Worm (Caenorhabditis elegans) whole organism, L3 larva: ENCODE results near the gene C18D1.2.
A peak's percentile ranks its signal among the peaks of the same experiment; 100 is the strongest.

Source experiments
- ZK546.5 ChIP-seq: sonication (generic microtip); optimal IDR thresholded peaks from 2 replicates; lab custom pipeline; 2017; ENCODE audit warnings: missing biosample characterization, missing genetic modification characterization
- aly-2 ChIP-seq: fragments of 150-350 bp; optimal IDR thresholded peaks from 2 replicates; lab custom pipeline; 2014; ENCODE audit warnings: missing biosample characterization, missing genetic modification characterization
- ama-1 ChIP-seq: fragments of 150-350 bp; optimal IDR thresholded peaks from 2 replicates; lab custom pipeline; 2018
- ceh-16 ChIP-seq: sonication (generic microtip); optimal IDR thresholded peaks from 2 replicates; lab custom pipeline; 2017; ENCODE audit warnings: missing biosample characterization, missing genetic modification characterization
- ceh-28 ChIP-seq: fragments of 150-350 bp; optimal IDR thresholded peaks from 2 replicates; lab custom pipeline; 2014; ENCODE audit warnings: missing biosample characterization, missing genetic modification reagents, missing genetic modification characterization
- ceh-82 ChIP-seq: fragments of 150-350 bp; optimal IDR thresholded peaks from 2 replicates; lab custom pipeline; 2014; ENCODE audit warnings: missing biosample characterization, missing genetic modification characterization
- ceh-9 ChIP-seq: sonication (generic microtip); optimal IDR thresholded peaks from 2 replicates; lab custom pipeline; 2018; ENCODE audit warnings: missing biosample characterization, missing genetic modification characterization
- egl-27 ChIP-seq: sonication (generic microtip); optimal IDR thresholded peaks from 4 replicates; lab custom pipeline; 2017; ENCODE audit warnings: missing biosample characterization, missing genetic modification reagents, missing genetic modification characterization
- egl-5 ChIP-seq: fragments of 150-350 bp; optimal IDR thresholded peaks from 2 replicates; lab custom pipeline; 2017; ENCODE audit warnings: missing biosample characterization, missing genetic modification reagents, missing genetic modification characterization, inconsistent platforms
- elt-2 ChIP-seq: sonication (generic microtip); optimal IDR thresholded peaks from 2 replicates; lab custom pipeline; 2016; ENCODE audit warnings: missing genetic modification reagents, mild to moderate bottlenecking, missing genetic modification characterization, missing compliant biosample characterization
- elt-3 ChIP-seq, 3 experiments: fragments of 150-350 bp in 1 of 3; sonication (generic microtip) in 2 of 3; optimal IDR thresholded peaks; 2 replicates in 2 of 3; 4 replicates in 1 of 3; lab custom pipeline; 2014 to 2017; ENCODE audit warnings: missing biosample characterization in 3 of 3, missing genetic modification characterization in 3 of 3
- eor-1 ChIP-seq, 2 experiments: fragments of 150-350 bp; optimal IDR thresholded peaks; 2 replicates each; lab custom pipeline; 2014 to 2018; ENCODE audit warnings: missing biosample characterization in 2 of 2, missing genetic modification characterization in 2 of 2
- fkh-10 ChIP-seq: sonication (generic microtip); optimal IDR thresholded peaks from 2 replicates; lab custom pipeline; 2017; ENCODE audit warnings: missing biosample characterization, missing genetic modification reagents, missing genetic modification characterization
- hmg-11 ChIP-seq: sonication (generic microtip); optimal IDR thresholded peaks from 2 replicates; lab custom pipeline; 2016; ENCODE audit warnings: missing genetic modification characterization, missing compliant biosample characterization
- jun-1 ChIP-seq: fragments of 150-350 bp; optimal IDR thresholded peaks from 2 replicates; lab custom pipeline; 2014; ENCODE audit warnings: missing biosample characterization, missing genetic modification reagents, missing genetic modification characterization
- lin-39 ChIP-seq: fragments of 150-350 bp; optimal IDR thresholded peaks from 2 replicates; lab custom pipeline; 2018; ENCODE audit warnings: missing biosample characterization, missing genetic modification reagents, missing genetic modification characterization
- mml-1 ChIP-seq: fragments of 150-350 bp; sonication (generic microtip); optimal IDR thresholded peaks from 3 replicates; lab custom pipeline; 2014; ENCODE audit warnings: missing biosample characterization, missing genetic modification characterization
- nhr-11 ChIP-seq: fragments of 150-350 bp; optimal IDR thresholded peaks from 2 replicates; lab custom pipeline; 2014; ENCODE audit warnings: missing biosample characterization, missing genetic modification characterization
- nhr-12 ChIP-seq: fragments of 150-350 bp; optimal IDR thresholded peaks from 2 replicates; lab custom pipeline; 2014; ENCODE audit warnings: missing biosample characterization, missing genetic modification characterization
- nhr-23 ChIP-seq: fragments of 150-350 bp; optimal IDR thresholded peaks from 2 replicates; lab custom pipeline; 2014; ENCODE audit warnings: missing biosample characterization, missing genetic modification reagents, missing genetic modification characterization
- nhr-237 ChIP-seq: fragments of 150-350 bp; optimal IDR thresholded peaks from 2 replicates; lab custom pipeline; 2014; ENCODE audit warnings: missing biosample characterization, missing genetic modification characterization
- nhr-25 ChIP-seq: sonication (generic microtip); optimal IDR thresholded peaks from 2 replicates; lab custom pipeline; 2017; ENCODE audit warnings: missing biosample characterization, missing genetic modification characterization
- nhr-28 ChIP-seq: fragments of 150-350 bp; optimal IDR thresholded peaks from 2 replicates; lab custom pipeline; 2014; ENCODE audit warnings: missing biosample characterization, missing genetic modification characterization
- nhr-43 ChIP-seq: sonication (generic microtip); optimal IDR thresholded peaks from 2 replicates; lab custom pipeline; 2016; ENCODE audit warnings: mild to moderate bottlenecking, missing genetic modification characterization, missing compliant biosample characterization; ENCODE audit not compliant: poor library complexity, severe bottlenecking
- nhr-67 ChIP-seq: fragments of 150-350 bp; optimal IDR thresholded peaks from 2 replicates; lab custom pipeline; 2014; ENCODE audit warnings: missing biosample characterization, missing genetic modification characterization
- pqm-1 ChIP-seq: fragments of 150-350 bp; optimal IDR thresholded peaks from 2 replicates; lab custom pipeline; 2017; ENCODE audit warnings: missing biosample characterization, missing genetic modification characterization, inconsistent platforms
- sea-2 ChIP-seq: fragments of 150-350 bp; sonication (generic microtip); optimal IDR thresholded peaks from 4 replicates; lab custom pipeline; 2014; ENCODE audit warnings: missing biosample characterization, missing genetic modification reagents, missing genetic modification characterization
- skn-1 ChIP-seq: fragments of 150-350 bp; optimal IDR thresholded peaks from 2 replicates; lab custom pipeline; 2014; ENCODE audit warnings: missing biosample characterization, missing genetic modification characterization
- snpc-4 ChIP-seq: fragments of 150-350 bp; optimal IDR thresholded peaks from 2 replicates; lab custom pipeline; 2014; ENCODE audit warnings: missing biosample characterization, missing genetic modification characterization
- tbx-2 ChIP-seq: sonication (generic microtip); optimal IDR thresholded peaks from 2 replicates; lab custom pipeline; 2016; ENCODE audit warnings: mild to moderate bottlenecking, missing genetic modification characterization, missing compliant biosample characterization
- unc-39 ChIP-seq: sonication (generic microtip); optimal IDR thresholded peaks from 4 replicates; lab custom pipeline; 2017; ENCODE audit warnings: missing biosample characterization, missing genetic modification characterization
- zag-1 ChIP-seq: fragments of 150-350 bp; optimal IDR thresholded peaks from 2 replicates; lab custom pipeline; 2014; ENCODE audit warnings: missing biosample characterization, missing genetic modification characterization
- ztf-11 ChIP-seq: fragments of 150-350 bp; optimal IDR thresholded peaks from 2 replicates; lab custom pipeline; 2014; ENCODE audit warnings: missing biosample characterization, missing genetic modification characterization
- ztf-4 ChIP-seq: fragments of 150-350 bp; optimal IDR thresholded peaks from 2 replicates; lab custom pipeline; 2014; ENCODE audit warnings: missing biosample characterization, missing genetic modification characterization

Gene C18D1.2

ce11 chrII:10056545-10057038, at the start of gene C18D1.2:
Gene C18D1.2, plus strand, starts transcription at chrII:10056988.
- no peak for TF ChIP-seq nhr-12 (tag; lab: Kevin White, UChicago)
- no peak for TF ChIP-seq elt-2 (tag; lab: Kevin White, UChicago)
- no peak for TF ChIP-seq ceh-9 (tag; lab: Kevin White, UChicago)
- no peak for TF ChIP-seq aly-2 (tag; lab: Kevin White, UChicago)
- no peak for TF ChIP-seq eor-1 (tag; optimal IDR thresholded peaks at IDR 0.05; lab: Kevin White, UChicago)
- TF ChIP-seq ceh-16 (tag; lab: Kevin White, UChicago): no peak
- no peak for TF ChIP-seq nhr-25
- no peak for TF ChIP-seq nhr-43 (tag; lab: Kevin White, UChicago)
- no peak for TF ChIP-seq elt-3 (tag; optimal IDR thresholded peaks at IDR 0.05; lab: Kevin White, UChicago)
- TF ChIP-seq hmg-11: no peak
- no peak for TF ChIP-seq pqm-1 (tag; lab: Kevin White, UChicago)
- no peak for TF ChIP-seq nhr-28 (tag; lab: Kevin White, UChicago)
- TF ChIP-seq snpc-4 (tag; lab: Kevin White, UChicago): no peak
- no peak for TF ChIP-seq egl-5 (tag; lab: Kevin White, UChicago)
- TF ChIP-seq unc-39 (tag; lab: Kevin White, UChicago): no peak
- no peak for TF ChIP-seq nhr-67 (tag; lab: Kevin White, UChicago)
- no peak for TF ChIP-seq egl-27 (tag; lab: Kevin White, UChicago)
- no peak for TF ChIP-seq ZK546.5 (tag; lab: Kevin White, UChicago)
- no peak for TF ChIP-seq mml-1

ce11 chrII:10007917-10008316, 48.9 kb upstream of the C18D1.2 start, which contains the start of gene ZK892.5:
Gene ZK892.5, plus strand, starts transcription at chrII:10008217.
- TF ChIP-seq elt-2 (tag; lab: Kevin White, UChicago): no peak
- TF ChIP-seq ceh-28 (tag; lab: Kevin White, UChicago): no peak
- no peak for TF ChIP-seq ceh-82 (tag; lab: Kevin White, UChicago)
- TF ChIP-seq sea-2: no peak
- TF ChIP-seq mml-1: no peak

- TF ChIP-seq fkh-10 (GFP tag; lab: Kevin White, UChicago) (no peak), zag-1 (no peak), hmg-11 (no peak), ceh-9 (tag; lab: Kevin White, UChicago) (no peak), tbx-2 (no peak), elt-2 (tag; lab: Kevin White, UChicago) (no peak), ztf-11 (tag; lab: Kevin White, UChicago) (no peak), egl-27 (tag; lab: Kevin White, UChicago) (no peak), nhr-25 (no peak), ztf-4 (tag; lab: Kevin White, UChicago) (no peak), egl-5 (tag; lab: Kevin White, UChicago) (no peak), nhr-237 (tag; lab: Kevin White, UChicago) (no peak), ceh-82 (tag; lab: Kevin White, UChicago) (no peak), ceh-28 (tag; lab: Kevin White, UChicago) (no peak), ama-1 (no peak), jun-1 (tag; lab: Kevin White, UChicago) (no peak), nhr-23 (no peak)
These were observed 48.2 kb upstream of the C18D1.2 start for ce11 chrII:10008552-10008951.

DNA sequence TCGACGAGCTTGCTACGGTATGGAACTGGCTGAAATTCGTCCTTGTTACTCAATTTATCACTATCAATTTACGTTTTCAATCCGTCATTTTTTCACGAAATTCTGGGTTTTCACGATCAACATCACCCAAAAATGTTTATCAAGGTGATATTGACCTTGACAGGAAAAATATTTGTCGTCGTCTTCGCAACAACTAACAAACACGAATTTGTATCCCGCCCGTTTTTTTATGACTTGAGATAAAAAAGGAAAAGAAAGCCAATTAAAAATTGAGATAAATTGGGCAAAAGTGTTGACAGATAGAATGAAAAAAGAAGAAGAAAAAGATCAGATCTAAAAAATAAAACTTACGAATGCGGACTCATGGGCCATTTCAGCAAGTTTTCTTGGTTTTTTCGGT, 45.9 kb upstream of the C18D1.2 start:
- TF ChIP-seq unc-39 (tag; lab: Kevin White, UChicago) (no peak), nhr-23 (peak; percentile 5), nhr-25 (peak; percentile 32), ztf-11 (tag; lab: Kevin White, UChicago) (no peak), egl-27 (tag; lab: Kevin White, UChicago) (no peak), egl-5 (tag; lab: Kevin White, UChicago) (no peak), tbx-2 (no peak), skn-1 (tag; lab: Kevin White, UChicago) (no peak), elt-3 (tag; optimal IDR thresholded peaks at IDR 0.05; lab: Kevin White, UChicago) (no peak)

ce11 chrII:10011733-10012132, 45.1 kb upstream of the C18D1.2 start:
- peak; percentile 2 for TF ChIP-seq nhr-25
- TF ChIP-seq nhr-237 (tag; lab: Kevin White, UChicago): no peak
- TF ChIP-seq jun-1 (tag; lab: Kevin White, UChicago): no peak
- TF ChIP-seq nhr-11: no peak
- no peak for TF ChIP-seq unc-39 (tag; lab: Kevin White, UChicago)
- TF ChIP-seq lin-39 (tag; lab: Kevin White, UChicago): no peak
- TF ChIP-seq ceh-28 (tag; lab: Kevin White, UChicago): no peak
- no peak for TF ChIP-seq nhr-12 (tag; lab: Kevin White, UChicago)
